Worm (Caenorhabditis elegans) whole organism, late embryonic: ENCODE data around the gene Y102A11A.1.

Experiments used
- F13H6.1 ChIP-seq: sonication (generic microtip); optimal IDR thresholded peaks from 2 replicates; lab custom pipeline; 2016; ENCODE audit warnings: missing genetic modification characterization, missing compliant biosample characterization
- T23F11.4 ChIP-seq: fragments of 200-800 bp; sonication (Bioruptor generic); optimal IDR thresholded peaks from 2 replicates; lab custom pipeline; 2018; ENCODE audit warnings: mild to moderate bottlenecking, missing genetic modification characterization, missing compliant biosample characterization
- ahr-1 ChIP-seq: sonication (generic microtip); optimal IDR thresholded peaks from 2 replicates; lab custom pipeline; 2016; ENCODE audit warnings: missing genetic modification characterization, missing compliant biosample characterization
- ceh-18 ChIP-seq: sonication (generic microtip); optimal IDR thresholded peaks from 2 replicates; lab custom pipeline; 2016; ENCODE audit warnings: missing genetic modification characterization, missing compliant biosample characterization
- ceh-19 ChIP-seq: fragments of 200-800 bp; sonication (Bioruptor generic); optimal IDR thresholded peaks from 2 replicates; lab custom pipeline; 2018; ENCODE audit warnings: mild to moderate bottlenecking, missing genetic modification characterization, missing compliant biosample characterization
- ceh-24 ChIP-seq: sonication (generic microtip); optimal IDR thresholded peaks from 2 replicates; lab custom pipeline; 2016; ENCODE audit warnings: mild to moderate bottlenecking, missing genetic modification characterization, missing compliant biosample characterization
- ceh-30 ChIP-seq: fragments of 150-350 bp; optimal IDR thresholded peaks from 2 replicates; lab custom pipeline; 2014; ENCODE audit warnings: missing biosample characterization, missing genetic modification characterization
- ceh-31 ChIP-seq: sonication (generic microtip); optimal IDR thresholded peaks from 2 replicates; lab custom pipeline; 2016; ENCODE audit warnings: missing genetic modification characterization, missing compliant biosample characterization
- ceh-34 ChIP-seq: sonication (generic microtip); optimal IDR thresholded peaks from 2 replicates; lab custom pipeline; 2016; ENCODE audit warnings: mild to moderate bottlenecking, missing genetic modification characterization, missing compliant biosample characterization
- ceh-45 ChIP-seq: fragments of 200-800 bp; sonication (Bioruptor generic); IDR thresholded peaks from 2 replicates; pipeline ENCODE4 v1.3.6; 2022; ENCODE audit warnings: missing genetic modification reagents, missing genetic modification characterization, missing compliant biosample characterization
- ceh-48 ChIP-seq: sonication (generic microtip); optimal IDR thresholded peaks from 2 replicates; lab custom pipeline; 2016; ENCODE audit warnings: missing genetic modification characterization, inconsistent platforms, missing compliant biosample characterization
- ceh-6 ChIP-seq: fragments of 200-800 bp; sonication (Bioruptor generic); optimal IDR thresholded peaks from 2 replicates; lab custom pipeline; 2018; ENCODE audit warnings: mild to moderate bottlenecking, missing genetic modification characterization, missing compliant biosample characterization
- ceh-9 ChIP-seq: sonication (generic microtip); optimal IDR thresholded peaks from 2 replicates; lab custom pipeline; 2016; ENCODE audit warnings: mild to moderate bottlenecking, missing genetic modification characterization, inconsistent platforms, missing compliant biosample characterization
- elt-2 ChIP-seq: sonication (generic microtip); optimal IDR thresholded peaks from 2 replicates; lab custom pipeline; 2016; ENCODE audit warnings: missing genetic modification reagents, missing genetic modification characterization, missing compliant biosample characterization
- elt-4 ChIP-seq: sonication (generic microtip); optimal IDR thresholded peaks from 2 replicates; lab custom pipeline; 2016; ENCODE audit warnings: missing genetic modification characterization, missing compliant biosample characterization
- eyg-1 ChIP-seq: sonication (generic microtip); optimal IDR thresholded peaks from 2 replicates; lab custom pipeline; 2016; ENCODE audit warnings: missing genotype, missing genetic modification characterization, missing compliant biosample characterization
- fkh-10 ChIP-seq: fragments of 150-350 bp; optimal IDR thresholded peaks from 2 replicates; lab custom pipeline; 2014; ENCODE audit warnings: missing biosample characterization, missing genetic modification reagents, missing genetic modification characterization
- fkh-6 ChIP-seq: sonication (generic microtip); optimal IDR thresholded peaks from 2 replicates; lab custom pipeline; 2016; ENCODE audit warnings: missing genetic modification characterization, missing compliant biosample characterization
- gmeb-2 ChIP-seq: sonication (generic microtip); optimal IDR thresholded peaks from 2 replicates; lab custom pipeline; 2016; ENCODE audit warnings: missing genetic modification characterization, inconsistent platforms, missing compliant biosample characterization
- hlh-15 ChIP-seq: sonication (generic microtip); optimal IDR thresholded peaks from 2 replicates; lab custom pipeline; 2016; ENCODE audit warnings: missing genetic modification characterization, missing compliant biosample characterization
- hlh-6 ChIP-seq: sonication (generic microtip); optimal IDR thresholded peaks from 2 replicates; lab custom pipeline; 2016; ENCODE audit warnings: missing genotype, missing genetic modification characterization, missing compliant biosample characterization
- mec-3 ChIP-seq: sonication (generic microtip); optimal IDR thresholded peaks from 2 replicates; lab custom pipeline; 2016; ENCODE audit warnings: borderline replicate concordance, missing genetic modification characterization, missing compliant biosample characterization
- nhr-11 ChIP-seq: fragments of 150-350 bp; optimal IDR thresholded peaks from 2 replicates; lab custom pipeline; 2014; ENCODE audit warnings: missing biosample characterization, missing genetic modification characterization
- npax-4 ChIP-seq: sonication (generic microtip); optimal IDR thresholded peaks from 2 replicates; lab custom pipeline; 2016; ENCODE audit warnings: missing genetic modification characterization, missing compliant biosample characterization
- odd-2 ChIP-seq: sonication (generic microtip); optimal IDR thresholded peaks from 2 replicates; lab custom pipeline; 2017; ENCODE audit warnings: antibody characterized with exemption, mild to moderate bottlenecking, missing genetic modification characterization, missing compliant biosample characterization
- pag-3 ChIP-seq: sonication (generic microtip); optimal IDR thresholded peaks from 2 replicates; lab custom pipeline; 2016; ENCODE audit warnings: missing compliant biosample characterization, missing genetic modification characterization, borderline replicate concordance
- pat-9 ChIP-seq: fragments of 200-800 bp; sonication (Bioruptor generic); optimal IDR thresholded peaks from 2 replicates; lab custom pipeline; 2018; ENCODE audit warnings: mild to moderate bottlenecking, missing genetic modification characterization, moderate library complexity, missing compliant biosample characterization
- pros-1 ChIP-seq: fragments of 150-350 bp; optimal IDR thresholded peaks from 2 replicates; lab custom pipeline; 2014; ENCODE audit warnings: missing biosample characterization, missing genetic modification reagents, missing genetic modification characterization
- ref-2 ChIP-seq: sonication (generic microtip); optimal IDR thresholded peaks from 2 replicates; lab custom pipeline; 2016; ENCODE audit warnings: missing genetic modification characterization, missing compliant biosample characterization
- rnt-1 ChIP-seq: sonication (generic microtip); optimal IDR thresholded peaks from 2 replicates; lab custom pipeline; 2016; ENCODE audit warnings: missing genetic modification characterization, missing compliant biosample characterization
- unc-3 ChIP-seq, 2 experiments: fragments of 200-800 bp in 1 of 2; sonication (Bioruptor generic) in 1 of 2; sonication (generic microtip) in 1 of 2; conservative IDR thresholded peaks in 1 of 2; optimal IDR thresholded peaks in 1 of 2; 2 replicates each; pipeline versions ENCODE4 v1.3.6 to Lab custom; 2016 to 2022; ENCODE audit warnings: missing compliant biosample characterization in 2 of 2, missing genetic modification characterization in 2 of 2, missing genetic modification reagents in 1 of 2
- unc-42 ChIP-seq: sonication (generic microtip); optimal IDR thresholded peaks from 2 replicates; lab custom pipeline; 2016; ENCODE audit warnings: missing genotype, missing genetic modification characterization, missing compliant biosample characterization
- unc-55 ChIP-seq: sonication (generic microtip); optimal IDR thresholded peaks from 2 replicates; lab custom pipeline; 2017; ENCODE audit warnings: missing biosample characterization, missing genetic modification reagents, missing genetic modification characterization
- unc-86 ChIP-seq: sonication (generic microtip); optimal IDR thresholded peaks from 2 replicates; lab custom pipeline; 2016; ENCODE audit warnings: missing genetic modification characterization, missing compliant biosample characterization
- zip-5 ChIP-seq: sonication (generic microtip); optimal IDR thresholded peaks from 2 replicates; lab custom pipeline; 2016; ENCODE audit warnings: missing genetic modification characterization, missing compliant biosample characterization

The Y102A11A.1 gene

ce11 chrX:2048865-2049405 is 2.7 kb upstream of the Y102A11A.1 start:
- peak; percentile 66 for TF ChIP-seq ceh-31
- TF ChIP-seq unc-42 (tag; lab: Kevin White, UChicago) = peak; percentile 89
- no peak for TF ChIP-seq ceh-48
- TF ChIP-seq ref-2 (tag; lab: Kevin White, UChicago) = peak; percentile 23

- TF ChIP-seq zip-5 (tag; lab: Kevin White, UChicago) = no peak
- peak; percentile 69 for TF ChIP-seq unc-55
- no peak for TF ChIP-seq pros-1 (tag; lab: Kevin White, UChicago)
These were observed 1.4 kb upstream of the Y102A11A.1 start for ce11 chrX:2050212-2050611.

ce11 chrX:2064730-2065129 is 13.1 kb downstream of the Y102A11A.1 start, which contains the start of gene F49H12.7:
F49H12.7 (plus strand) TSS chrX:2065030.
- no peak for TF ChIP-seq ceh-6 (GFP tag; lab: Kevin White, UChicago)
- TF ChIP-seq ceh-45 (GFP tag; lab: Robert Waterston, UW) = no peak
- no peak for TF ChIP-seq nhr-11 (tag; lab: Kevin White, UChicago)
- TF ChIP-seq hlh-15 (tag; lab: Kevin White, UChicago) = no peak
- no peak for TF ChIP-seq ceh-31
- no peak for TF ChIP-seq ceh-19 (GFP tag; lab: Kevin White, UChicago)
- TF ChIP-seq ceh-48 = no peak
- no peak for TF ChIP-seq ref-2 (tag; lab: Kevin White, UChicago)
- TF ChIP-seq ceh-30 (tag; lab: Kevin White, UChicago) = no peak
- TF ChIP-seq elt-2 (tag; lab: Kevin White, UChicago) = no peak
- TF ChIP-seq unc-3 (GFP tag; conservative IDR thresholded peaks at IDR 0.05; lab: Robert Waterston, UW) = no peak
- no peak for TF ChIP-seq unc-3 (tag; optimal IDR thresholded peaks at IDR 0.05; lab: Kevin White, UChicago)
- no peak for TF ChIP-seq ceh-18 (tag; lab: Kevin White, UChicago)
- no peak for TF ChIP-seq hlh-6
- TF ChIP-seq eyg-1 (tag; lab: Kevin White, UChicago) = no peak
- TF ChIP-seq fkh-10 (GFP tag; lab: Kevin White, UChicago) = no peak
- TF ChIP-seq T23F11.4 = no peak
- TF ChIP-seq gmeb-2 (tag; lab: Kevin White, UChicago) = no peak

ce11 chrX:2068294-2068693 is 16.7 kb downstream of the Y102A11A.1 start:
- TF ChIP-seq pros-1 (tag; lab: Kevin White, UChicago) (no peak), pat-9 (tag; lab: Kevin White, UChicago) (no peak), mec-3 (no peak), zip-5 (tag; lab: Kevin White, UChicago) (no peak), elt-2 (tag; lab: Kevin White, UChicago) (peak; percentile 1)
- TF ChIP-seq, all 69 proteins: peak for 1

- TF ChIP-seq hlh-6 (no peak), rnt-1 (no peak), unc-86 (tag; lab: Kevin White, UChicago) (no peak), pros-1 (tag; lab: Kevin White, UChicago) (no peak), ceh-9 (tag; lab: Kevin White, UChicago) (no peak), pag-3 (tag; lab: Kevin White, UChicago) (no peak), ref-2 (tag; lab: Kevin White, UChicago) (no peak), odd-2 (tag; lab: Kevin White, UChicago) (no peak), ceh-6 (GFP tag; lab: Kevin White, UChicago) (no peak), ceh-34 (tag; lab: Kevin White, UChicago) (no peak), ceh-24 (no peak), npax-4 (tag; lab: Kevin White, UChicago) (no peak), ahr-1 (no peak), fkh-6 (tag; lab: Kevin White, UChicago) (no peak), T23F11.4 (no peak), F13H6.1 (no peak), elt-4 (tag; lab: Kevin White, UChicago) (no peak)
- TF ChIP-seq, all 69 proteins: peak for 0
These were observed 18.9 kb downstream of the Y102A11A.1 start, which contains the start of gene acl-4 for ce11 chrX:2070418-2070996. acl-4 (minus strand) TSS chrX:2070444.
